Worm (Caenorhabditis elegans): ENCODE data around the gene Y53F4B.11.
"Not testable (repeated sequence)": the region's sequence is repeated elsewhere in the genome, so short reads cannot be mapped to it uniquely, and the experiment has no call there.

Gene Y53F4B.11

ce11 chrII:14969320-14969950 is 41.1 kb upstream of the Y53F4B.11 start, which contains the start of the genes pole-4, nsun-5 and metl-2 (continued):
- TF ChIP-seq lsy-2 (tag; optimal IDR thresholded peaks at IDR 0.05) (peak in 1 of 2 experiments; percentile 73), elt-1 (tag; optimal IDR thresholded peaks at IDR 0.05) (no peak), alr-1 (tag; optimal IDR thresholded peaks at IDR 0.05) (no peak), unc-55 (GFP tag; optimal IDR thresholded peaks at IDR 0.05) (peak; percentile 78), blmp-1 (tag; optimal IDR thresholded peaks at IDR 0.05; ENCODE audit: insufficient read depth) (no peak), ztf-11 (tag; optimal IDR thresholded peaks at IDR 0.05) (no peak), ceh-16 (tag; optimal IDR thresholded peaks at IDR 0.05) (no peak), elt-3 (tag; optimal IDR thresholded peaks at IDR 0.05) (no peak), snpc-4 (tag; optimal IDR thresholded peaks at IDR 0.05) (peak; percentile 55), mab-5 (tag; optimal IDR thresholded peaks at IDR 0.05) (no peak), lin-11 (tag; optimal IDR thresholded peaks at IDR 0.05) (no peak)

ce11 chrII:14983909-14984308 is 26.6 kb upstream of the Y53F4B.11 start, which contains the start of gene Y53F4B.5:
Gene Y53F4B.5, minus strand, starts transcription at chrII:14984009.
- no peak for TF ChIP-seq F13H6.1 (tag; optimal IDR thresholded peaks at IDR 0.05)
- no peak for TF ChIP-seq mbf-1 (tag; optimal IDR thresholded peaks at IDR 0.05)
- no peak for TF ChIP-seq nhr-12 (tag; optimal IDR thresholded peaks at IDR 0.05)
- TF ChIP-seq ZK546.5 (tag; optimal IDR thresholded peaks at IDR 0.05) = no peak
- TF ChIP-seq R02D3.7 (tag; optimal IDR thresholded peaks at IDR 0.05) = no peak
- TF ChIP-seq nhr-11 (tag; optimal IDR thresholded peaks at IDR 0.05) = no peak
- no peak for TF ChIP-seq nhr-6 (tag; optimal IDR thresholded peaks at IDR 0.05)
- TF ChIP-seq nhr-25 (tag; optimal IDR thresholded peaks at IDR 0.05) = no peak
- no peak for TF ChIP-seq lin-11 (tag; optimal IDR thresholded peaks at IDR 0.05)
- no peak for TF ChIP-seq snpc-4 (tag; optimal IDR thresholded peaks at IDR 0.05)
- no peak for TF ChIP-seq ztf-1 (GFP tag; conservative IDR thresholded peaks at IDR 0.05)
- TF ChIP-seq elt-3 (tag; optimal IDR thresholded peaks at IDR 0.05) = no peak
- no peak for TF ChIP-seq ceh-82 (tag; optimal IDR thresholded peaks at IDR 0.05)

ce11 chrII:14988171-14988570 is 22.4 kb upstream of the Y53F4B.11 start, which contains the start of gene Y53F4B.43:
Gene Y53F4B.43, plus strand, starts transcription at chrII:14988471.
- not testable (repeated sequence) for TF ChIP-seq C34F6.9 (tag; optimal IDR thresholded peaks at IDR 0.05); lin-13 (GFP tag; optimal IDR thresholded peaks at IDR 0.05); mab-5 (tag; optimal IDR thresholded peaks at IDR 0.05)

- TF ChIP-seq nhr-21 (tag; optimal IDR thresholded peaks at IDR 0.05); dmd-4 (tag; optimal IDR thresholded peaks at IDR 0.05); sma-9 (GFP tag; optimal IDR thresholded peaks at IDR 0.05); sma-9 (tag; optimal IDR thresholded peaks at IDR 0.05): not testable (repeated sequence)
These were observed 17.9 kb upstream of the Y53F4B.11 start, which contains the start of gene Y53F4B.7 for ce11 chrII:14992598-14992997. Gene Y53F4B.7, plus strand, starts transcription at chrII:14992898.

ce11 chrII:15003410-15003809 is 7.1 kb upstream of the Y53F4B.11 start, which contains the start of gene Y53F4B.10:
Gene Y53F4B.10, minus strand, starts transcription at chrII:15003510.
- TF ChIP-seq unc-62 (GFP tag; optimal IDR thresholded peaks at IDR 0.05) = no peak
- TF ChIP-seq mab-5 (tag; optimal IDR thresholded peaks at IDR 0.05) = no peak
- TF ChIP-seq ZK546.5 (tag; optimal IDR thresholded peaks at IDR 0.05) = no peak
- no peak for TF ChIP-seq R02D3.7 (tag; optimal IDR thresholded peaks at IDR 0.05)
- no peak for TF ChIP-seq nhr-6 (tag; optimal IDR thresholded peaks at IDR 0.05)
- no peak for TF ChIP-seq nhr-25 (tag; optimal IDR thresholded peaks at IDR 0.05)

ce11 chrII:15004538-15004937 is 6.0 kb upstream of the Y53F4B.11 start:
- TF ChIP-seq elt-1 (tag; optimal IDR thresholded peaks at IDR 0.05) (no peak), nhr-129 (tag; optimal IDR thresholded peaks at IDR 0.05) (no peak), egl-27 (tag; optimal IDR thresholded peaks at IDR 0.05) (no peak), Y55F3AM.14 (GFP tag; optimal IDR thresholded peaks at IDR 0.05) (no peak), R02D3.7 (tag; optimal IDR thresholded peaks at IDR 0.05) (no peak), unc-55 (GFP tag; optimal IDR thresholded peaks at IDR 0.05) (peak; percentile 56)

Measured in whole organism, L2 larva.